Fruit fly (Drosophila melanogaster) whole organism, embryonic: Measurements from ENCODE around the gene P5CDh2.

ENCODE experiments used
- Asciz ChIP-seq: fragments of 200-800 bp; sonication (Bioruptor generic); optimal IDR thresholded peaks from 2 replicates; lab custom pipeline; 2017; ENCODE audit warnings: missing biosample characterization, mild to moderate bottlenecking, missing genetic modification characterization, missing genetic modification reagents
- B-H2 ChIP-seq: fragments of 200-800 bp; sonication (Bioruptor generic); optimal IDR thresholded peaks from 2 replicates; lab custom pipeline; 2018; ENCODE audit warnings: missing biosample characterization, mild to moderate bottlenecking, missing genetic modification characterization
- BtbVII ChIP-seq: fragments of 200-800 bp; sonication (Bioruptor generic); optimal IDR thresholded peaks from 3 replicates; lab custom pipeline; 2017; ENCODE audit warnings: missing biosample characterization, mild to moderate bottlenecking, missing genetic modification characterization
- CG10366 ChIP-seq: fragments of 200-800 bp; sonication (Bioruptor generic); IDR thresholded peaks from 2 replicates; pipeline ENCODE4 v1.3.6; 2022; ENCODE audit warnings: missing biosample characterization, missing genetic modification characterization
- CG10979 ChIP-seq: fragments of 200-800 bp; sonication (Bioruptor generic); optimal IDR thresholded peaks from 2 replicates; lab custom pipeline; 2018; ENCODE audit warnings: missing biosample characterization, mild to moderate bottlenecking, missing genetic modification characterization, moderate library complexity
- CG11085 ChIP-seq: fragments of 200-800 bp; sonication (Bioruptor generic); IDR thresholded peaks from 2 replicates; pipeline ENCODE4 v1.3.6; 2022; ENCODE audit warnings: missing biosample characterization, missing genetic modification characterization
- CG11247 ChIP-seq: fragments of 200-800 bp; sonication (Bioruptor generic); IDR thresholded peaks from 2 replicates; pipeline ENCODE4 v1.3.6; 2022; ENCODE audit warnings: missing biosample characterization, missing genetic modification characterization
- CG12391 ChIP-seq: fragments of 200-800 bp; sonication (Bioruptor generic); optimal IDR thresholded peaks from 3 replicates; lab custom pipeline; 2018; ENCODE audit warnings: missing biosample characterization, mild to moderate bottlenecking, missing genetic modification characterization, moderate library complexity
- CG12744 ChIP-seq: fragments of 200-800 bp; sonication (Bioruptor generic); optimal IDR thresholded peaks from 2 replicates; lab custom pipeline; 2016; ENCODE audit warnings: missing biosample characterization, missing genetic modification characterization
- CG13775 ChIP-seq: fragments of 200-800 bp; sonication (Bioruptor generic); optimal IDR thresholded peaks from 3 replicates; lab custom pipeline; 2017; ENCODE audit warnings: missing biosample characterization, mild to moderate bottlenecking, missing genetic modification characterization
- CG14860 ChIP-seq: fragments of 200-800 bp; sonication (Bioruptor generic); IDR thresholded peaks from 3 replicates; pipeline ENCODE4 v1.3.6; 2022; ENCODE audit warnings: missing biosample characterization, missing genetic modification characterization; ENCODE audit not compliant: partially characterized antibody
- CG17912 ChIP-seq: fragments of 200-800 bp; sonication (Bioruptor generic); optimal IDR thresholded peaks from 2 replicates; lab custom pipeline; 2018; ENCODE audit warnings: missing biosample characterization, mild to moderate bottlenecking, missing genetic modification characterization
- CG18011 ChIP-seq: fragments of 200-800 bp; sonication (Bioruptor generic); optimal IDR thresholded peaks from 2 replicates; lab custom pipeline; 2017; ENCODE audit warnings: missing biosample characterization, missing genetic modification characterization, mild to moderate bottlenecking, moderate library complexity, missing genotype
- CG3726 ChIP-seq: fragments of 200-800 bp; sonication (Bioruptor generic); IDR thresholded peaks from 3 replicates; pipeline ENCODE4, ENCODE4 v1.3.6; 2022; ENCODE audit warnings: missing biosample characterization, missing genetic modification characterization
- CG7357 ChIP-seq: fragments of 200-800 bp; sonication (Bioruptor generic); IDR thresholded peaks from 3 replicates; pipeline ENCODE4 v1.3.6; 2022; ENCODE audit warnings: missing biosample characterization, missing genetic modification characterization
- CG7987 ChIP-seq: fragments of 200-800 bp; sonication (Bioruptor generic); optimal IDR thresholded peaks from 2 replicates; lab custom pipeline; 2018; ENCODE audit warnings: missing biosample characterization, mild to moderate bottlenecking, missing genetic modification characterization, moderate library complexity
- CG8281 ChIP-seq: fragments of 200-800 bp; sonication (Bioruptor generic); optimal IDR thresholded peaks from 2 replicates; lab custom pipeline; 2018; ENCODE audit warnings: missing biosample characterization, mild to moderate bottlenecking, missing genetic modification characterization, moderate library complexity
- CG8765 ChIP-seq: fragments of 200-800 bp; sonication (Bioruptor generic); IDR thresholded peaks from 2 replicates; pipeline ENCODE4 v1.3.6; 2022; ENCODE audit warnings: missing biosample characterization, missing genetic modification characterization
- CTCF ChIP-seq: fragments of 200-800 bp; sonication (Bioruptor generic); optimal IDR thresholded peaks from 2 replicates; lab custom pipeline; 2017; ENCODE audit warnings: missing biosample characterization, mild to moderate bottlenecking, missing genetic modification characterization, moderate library complexity
- Deaf1 ChIP-seq: fragments of 200-800 bp; optimal IDR thresholded peaks from 3 replicates; lab custom pipeline; 2019; ENCODE audit warnings: missing biosample characterization, mild to moderate bottlenecking, missing genetic modification characterization, moderate library complexity
- Dfd ChIP-seq, 2 experiments: fragments of >200 bp; optimal IDR thresholded peaks; 2 replicates each; lab custom pipeline; 2017; ENCODE audit warnings: missing biosample characterization in 2 of 2, missing genetic modification characterization in 2 of 2
- Fer2 ChIP-seq: fragments of 200-800 bp; sonication (Bioruptor generic); optimal IDR thresholded peaks from 2 replicates; lab custom pipeline; 2018; ENCODE audit warnings: missing biosample characterization, mild to moderate bottlenecking, missing genetic modification characterization, moderate library complexity
- Gug ChIP-seq: fragments of 200-800 bp; sonication (Bioruptor generic); IDR thresholded peaks from 4 replicates; pipeline ENCODE4 v1.3.6; 2022; ENCODE audit warnings: missing biosample characterization, missing genetic modification characterization
- H15 ChIP-seq: fragments of 200-800 bp; sonication (Bioruptor generic); IDR thresholded peaks from 3 replicates; pipeline ENCODE4 v1.3.6; 2022; ENCODE audit warnings: missing biosample characterization, missing genetic modification characterization
- HLHmδ ChIP-seq: fragments of 200-800 bp; sonication (Bioruptor generic); optimal IDR thresholded peaks from 2 replicates; lab custom pipeline; 2018; ENCODE audit warnings: missing biosample characterization, mild to moderate bottlenecking, missing genetic modification characterization, moderate library complexity
- Lhr ChIP-seq: fragments of 200-800 bp; sonication (Bioruptor generic); optimal IDR thresholded peaks from 3 replicates; lab custom pipeline; 2017; ENCODE audit warnings: mild to moderate bottlenecking, missing biosample characterization, missing genetic modification reagents, missing genetic modification characterization
- MESR4 ChIP-seq: fragments of 200-800 bp; sonication (Bioruptor generic); optimal IDR thresholded peaks from 2 replicates; lab custom pipeline; 2018; ENCODE audit warnings: missing biosample characterization, mild to moderate bottlenecking, missing genetic modification characterization, moderate library complexity
- Opbp ChIP-seq: fragments of 200-800 bp; sonication (Bioruptor generic); IDR thresholded peaks from 3 replicates; pipeline ENCODE4 v1.3.6; 2022; ENCODE audit warnings: missing biosample characterization, missing genetic modification characterization; ENCODE audit not compliant: partially characterized antibody
- Ptx1 ChIP-seq: fragments of 200-800 bp; sonication (Bioruptor generic); IDR thresholded peaks from 2 replicates; pipeline ENCODE4 v1.3.6; 2022; ENCODE audit warnings: missing biosample characterization, missing genetic modification characterization
- Rx ChIP-seq: fragments of 200-800 bp; sonication (Bioruptor generic); IDR thresholded peaks from 2 replicates; pipeline ENCODE4 v1.3.6; 2022; ENCODE audit warnings: missing biosample characterization, missing genetic modification characterization
- Six4 ChIP-seq: fragments of 200-800 bp; sonication (Bioruptor generic); optimal IDR thresholded peaks from 2 replicates; lab custom pipeline; 2016; ENCODE audit warnings: missing biosample characterization, missing genetic modification characterization
- Spps ChIP-seq: fragments of 200-800 bp; sonication (Bioruptor generic); optimal IDR thresholded peaks from 2 replicates; lab custom pipeline; 2018; ENCODE audit warnings: missing biosample characterization, mild to moderate bottlenecking, missing genetic modification characterization
- az2 ChIP-seq: fragments of 200-800 bp; sonication (Bioruptor generic); optimal IDR thresholded peaks from 3 replicates; lab custom pipeline; 2016; ENCODE audit warnings: missing biosample characterization, missing genetic modification characterization
- cg ChIP-seq: fragments of 200-800 bp; sonication (Bioruptor generic); optimal IDR thresholded peaks from 3 replicates; lab custom pipeline; 2019; ENCODE audit warnings: missing biosample characterization, mild to moderate bottlenecking, missing genetic modification characterization, moderate library complexity
- crc ChIP-seq: fragments of 200-800 bp; sonication (Bioruptor generic); optimal IDR thresholded peaks from 2 replicates; lab custom pipeline; 2016; ENCODE audit warnings: missing biosample characterization, missing genetic modification characterization
- crp ChIP-seq, 2 experiments: fragments of 200-800 bp; sonication (Bioruptor generic); optimal IDR thresholded peaks; 2 replicates in 1 of 2; 3 replicates in 1 of 2; lab custom pipeline; 2017; ENCODE audit warnings: missing biosample characterization in 2 of 2, missing genetic modification characterization in 2 of 2, mild to moderate bottlenecking in 1 of 2, moderate library complexity in 1 of 2
- danr ChIP-seq: fragments of 200-800 bp; sonication (Bioruptor generic); IDR thresholded peaks from 2 replicates; pipeline ENCODE4 v1.3.6; 2022; ENCODE audit warnings: missing biosample characterization, missing genetic modification characterization
- dysf ChIP-seq: fragments of 200-800 bp; sonication (Bioruptor generic); IDR thresholded peaks from 3 replicates; pipeline ENCODE4 v1.3.6; 2022; ENCODE audit warnings: missing biosample characterization, missing genetic modification characterization
- gce ChIP-seq: fragments of 200-800 bp; sonication (Bioruptor generic); IDR thresholded peaks from 3 replicates; pipeline ENCODE4 v1.3.6; 2022; ENCODE audit warnings: missing biosample characterization, missing genetic modification characterization
- gfzf ChIP-seq: fragments of 200-800 bp; sonication (Bioruptor generic); optimal IDR thresholded peaks from 2 replicates; lab custom pipeline; 2016; ENCODE audit warnings: missing biosample characterization, mild to moderate bottlenecking, missing genetic modification characterization, moderate library complexity
- jing ChIP-seq: fragments of 200-800 bp; sonication (Bioruptor generic); optimal IDR thresholded peaks from 2 replicates; lab custom pipeline; 2018; ENCODE audit warnings: missing biosample characterization, mild to moderate bottlenecking, missing genetic modification characterization
- kah ChIP-seq: fragments of 200-800 bp; sonication (Bioruptor generic); optimal IDR thresholded peaks from 2 replicates; lab custom pipeline; 2018; ENCODE audit warnings: missing biosample characterization, mild to moderate bottlenecking, missing genetic modification characterization
- lov ChIP-seq, 2 experiments: fragments of 200-800 bp in 1 of 2; fragments of >200 bp in 1 of 2; sonication (Bioruptor generic) in 1 of 2; IDR thresholded peaks in 1 of 2; optimal IDR thresholded peaks in 1 of 2; 2 replicates in 1 of 2; 3 replicates in 1 of 2; pipeline versions ENCODE4 v1.3.6 to Lab custom; 2017 to 2022; ENCODE audit warnings: missing biosample characterization in 1 of 2, missing genetic modification characterization in 1 of 2
- oc ChIP-seq: fragments of 200-800 bp; sonication (Bioruptor generic); optimal IDR thresholded peaks from 2 replicates; lab custom pipeline; 2018; ENCODE audit warnings: missing biosample characterization, mild to moderate bottlenecking, missing genetic modification characterization, moderate library complexity
- pb ChIP-seq: fragments of 200-800 bp; sonication (Bioruptor generic); optimal IDR thresholded peaks from 3 replicates; lab custom pipeline; 2016; ENCODE audit warnings: missing biosample characterization, missing genetic modification characterization
- peb ChIP-seq: fragments of 200-800 bp; sonication (Bioruptor generic); IDR thresholded peaks from 2 replicates; pipeline ENCODE4 v1.3.6; 2022; ENCODE audit warnings: missing biosample characterization, missing genetic modification characterization
- pum ChIP-seq: fragments of 200-800 bp; sonication (Bioruptor generic); optimal IDR thresholded peaks from 2 replicates; lab custom pipeline; 2016; ENCODE audit warnings: missing biosample characterization, missing genetic modification characterization
- twi ChIP-seq: fragments of 200-800 bp; optimal IDR thresholded peaks from 2 replicates; lab custom pipeline; 2019; ENCODE audit warnings: missing biosample characterization, mild to moderate bottlenecking, missing genetic modification characterization, moderate library complexity
- zen ChIP-seq: fragments of 200-800 bp; sonication (Bioruptor generic); optimal IDR thresholded peaks from 3 replicates; lab custom pipeline; 2018; ENCODE audit warnings: missing biosample characterization, mild to moderate bottlenecking, missing genetic modification characterization, moderate library complexity

P5CDh2 gene

DNA sequence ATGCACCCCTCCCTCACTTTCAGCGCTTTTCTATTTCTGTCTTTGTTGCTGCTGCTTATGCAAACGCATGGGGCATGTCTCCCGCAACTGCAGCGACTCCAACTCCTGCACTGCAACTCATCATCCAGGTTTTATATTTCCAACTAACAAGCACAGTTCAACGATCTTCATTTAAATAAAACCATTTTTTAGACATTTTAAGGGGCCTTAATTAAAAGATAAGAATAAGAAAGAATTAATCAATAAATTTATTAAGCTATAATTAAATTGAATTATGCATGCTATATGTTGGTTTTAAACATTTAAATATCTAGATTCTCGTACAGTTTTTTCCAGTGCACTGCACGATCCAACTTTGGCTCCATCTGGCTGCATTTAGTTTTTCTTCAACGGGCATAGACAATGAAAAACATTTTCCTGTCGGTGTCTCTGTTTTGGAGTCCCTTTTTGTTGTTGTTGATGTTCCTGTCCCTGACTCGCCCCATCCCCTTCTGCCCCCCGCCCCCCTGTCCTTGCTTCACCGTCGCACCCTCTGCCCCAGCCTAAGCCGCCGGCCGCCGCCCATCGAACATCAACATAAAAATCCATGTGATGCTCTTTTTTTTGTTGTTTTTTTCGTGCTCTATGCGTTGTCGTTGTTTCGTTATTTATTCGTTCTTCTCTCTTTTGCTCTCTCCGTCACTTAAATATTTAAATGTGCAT, 48.8 kb upstream of the P5CDh2 start (continued):
- no peak for TF ChIP-seq CG18011
- TF ChIP-seq CG14860 (GFP tag; lab: Robert Waterston, UW), result no peak
- peak; percentile 53; the same call in 1 of the 2 replicates for TF ChIP-seq peb (GFP tag; lab: Robert Waterston, UW)
- TF ChIP-seq HLHmδ (GFP tag; lab: Kevin White, UChicago), result no peak
- no peak for TF ChIP-seq CG8765
- TF ChIP-seq Gug (GFP tag; lab: Robert Waterston, UW), result 0 out of 4 replicates have a peak, but pooled peaks have one; percentile 15
- no peak for TF ChIP-seq CG11085 (GFP tag; lab: Robert Waterston, UW)
- no peak for TF ChIP-seq BtbVII (GFP tag; lab: Kevin White, UChicago)
- no peak for TF ChIP-seq danr (GFP tag; lab: Robert Waterston, UW)
- TF ChIP-seq Lhr (GFP tag; lab: Kevin White, UChicago), result peak; percentile 33
- TF ChIP-seq Ptx1, result no peak
- no peak for TF ChIP-seq MESR4 (GFP tag; lab: Kevin White, UChicago)
- TF ChIP-seq jing (GFP tag; lab: Kevin White, UChicago), result peak; percentile 39
- TF ChIP-seq CG13775 (GFP tag; lab: Kevin White, UChicago), result peak; percentile 71
- TF ChIP-seq oc, result peak; percentile 66
- peak; percentile 38; the same call in 1 of the 2 replicates for TF ChIP-seq CG10366 (GFP tag; lab: Robert Waterston, UW)
- no peak for TF ChIP-seq Fer2
- TF ChIP-seq CG12744, result no peak
- TF ChIP-seq Asciz, result peak; percentile 57
- TF ChIP-seq B-H2, result no peak
- no peak for TF ChIP-seq Dfd (GFP tag; optimal IDR thresholded peaks at IDR 0.05; lab: Kevin White, UChicago)
- peak; percentile 45; the same call in 1 of the 3 replicates for TF ChIP-seq gce (GFP tag; lab: Robert Waterston, UW)
- peak; percentile 63 for TF ChIP-seq zen
- no peak for TF ChIP-seq CG7987 (GFP tag; lab: Kevin White, UChicago)
- TF ChIP-seq CG8281 (tag; lab: Kevin White, UChicago), result peak; percentile 28
- no peak for TF ChIP-seq kah (GFP tag; lab: Kevin White, UChicago)
- peak; percentile 12 for TF ChIP-seq CTCF
- no peak for TF ChIP-seq H15 (GFP tag; lab: Robert Waterston, UW)
- no peak for TF ChIP-seq crp (GFP tag; optimal IDR thresholded peaks at IDR 0.05; lab: Kevin White, UChicago)
- TF ChIP-seq twi (tag; lab: Kevin White, UChicago), result peak; percentile 86
- no peak for TF ChIP-seq pb (GFP tag; lab: Kevin White, UChicago)
- peak; percentile 74 for TF ChIP-seq az2 (GFP tag; lab: Kevin White, UChicago)
- TF ChIP-seq Spps, result peak; percentile 85
- TF ChIP-seq CG11247, result no peak
- 0 out of 3 replicates have a peak, but pooled peaks have one; percentile 10 for TF ChIP-seq CG7357 (GFP tag; lab: Robert Waterston, UW)
- TF ChIP-seq CG12391 (tag; lab: Kevin White, UChicago), result peak; percentile 91
- no peak for TF ChIP-seq gfzf (GFP tag; lab: Kevin White, UChicago)
- TF ChIP-seq lov (optimal IDR thresholded peaks at IDR 0.05; lab: Kevin White, UChicago), result no peak
- TF ChIP-seq lov (GFP tag; IDR thresholded peaks at IDR 0.05; lab: Robert Waterston, UW), result 0 out of 3 replicates have a peak, but pooled peaks have one; percentile 37
- peak; percentile 14; the same call in 1 of the 3 replicates for TF ChIP-seq Opbp (GFP tag; lab: Robert Waterston, UW)
- TF ChIP-seq dysf, result no peak; the same call in 2 of the 3 replicates
- 0 out of 3 replicates have a peak, but pooled peaks have one; percentile 30 for TF ChIP-seq CG3726
- peak; percentile 27; the same call in 1 of the 2 replicates for TF ChIP-seq Rx (GFP tag; lab: Robert Waterston, UW)
- TF ChIP-seq CG10979 (tag; lab: Kevin White, UChicago), result peak; percentile 96
- no peak for TF ChIP-seq CG17912 (GFP tag; lab: Kevin White, UChicago)
- TF ChIP-seq pum, result no peak
- TF ChIP-seq Deaf1 (tag; lab: Kevin White, UChicago), result peak; percentile 6
- TF ChIP-seq Six4 (GFP tag; lab: Kevin White, UChicago), result peak; percentile 66
- no peak for TF ChIP-seq crc
- TF ChIP-seq cg (GFP tag; lab: Kevin White, UChicago), result no peak
